Worm (Caenorhabditis elegans) whole organism, midembryonic: ENCODE data around the gene mdt-19.

Source experiments
- T22C8.4 ChIP-seq: fragments of 200-800 bp; sonication (Bioruptor generic); IDR thresholded peaks from 2 replicates; pipeline ENCODE4 v1.3.6; 2022; ENCODE audit warnings: missing genetic modification characterization, missing compliant biosample characterization
- cog-1 ChIP-seq: sonication (generic microtip); optimal IDR thresholded peaks from 2 replicates; lab custom pipeline; 2016; ENCODE audit warnings: missing genetic modification characterization, missing compliant biosample characterization
- flt-1 ChIP-seq: fragments of 200-800 bp; sonication (Bioruptor generic); IDR thresholded peaks from 2 replicates; pipeline ENCODE4 v1.3.6; 2022; ENCODE audit warnings: missing genetic modification characterization, missing compliant biosample characterization
- klf-2 ChIP-seq: fragments of 200-800 bp; sonication (Bioruptor generic); conservative IDR thresholded peaks from 2 replicates; pipeline ENCODE4 v1.3.6; 2022; ENCODE audit warnings: missing genetic modification reagents, missing genetic modification characterization, missing compliant biosample characterization
- med-1 ChIP-seq: sonication (generic microtip); optimal IDR thresholded peaks from 2 replicates; lab custom pipeline; 2017; ENCODE audit warnings: missing genetic modification characterization, mild to moderate bottlenecking, missing compliant biosample characterization, antibody characterized with exemption, missing genetic modification reagents; ENCODE audit not compliant: insufficient read depth
- ref-1 ChIP-seq: fragments of 200-800 bp; sonication (Bioruptor generic); conservative IDR thresholded peaks from 2 replicates; pipeline ENCODE4 v1.3.6; 2022; ENCODE audit warnings: missing genetic modification reagents, missing genetic modification characterization, missing compliant biosample characterization
- tab-1 ChIP-seq: fragments of 200-800 bp; sonication (Bioruptor generic); IDR thresholded peaks from 2 replicates; pipeline ENCODE4 v1.3.6; 2022; ENCODE audit warnings: missing genetic modification characterization, missing compliant biosample characterization
- ztf-23 ChIP-seq: fragments of 200-800 bp; sonication (Bioruptor generic); IDR thresholded peaks from 2 replicates; pipeline ENCODE4 v1.3.6; 2022; ENCODE audit warnings: missing genetic modification reagents, missing genetic modification characterization, missing compliant biosample characterization
- ztf-29 ChIP-seq: fragments of 200-800 bp; sonication (Bioruptor generic); IDR thresholded peaks from 2 replicates; pipeline ENCODE4 v1.3.6; 2022; ENCODE audit warnings: missing genetic modification reagents, missing genetic modification characterization, missing compliant biosample characterization

The mdt-19 gene

DNA sequence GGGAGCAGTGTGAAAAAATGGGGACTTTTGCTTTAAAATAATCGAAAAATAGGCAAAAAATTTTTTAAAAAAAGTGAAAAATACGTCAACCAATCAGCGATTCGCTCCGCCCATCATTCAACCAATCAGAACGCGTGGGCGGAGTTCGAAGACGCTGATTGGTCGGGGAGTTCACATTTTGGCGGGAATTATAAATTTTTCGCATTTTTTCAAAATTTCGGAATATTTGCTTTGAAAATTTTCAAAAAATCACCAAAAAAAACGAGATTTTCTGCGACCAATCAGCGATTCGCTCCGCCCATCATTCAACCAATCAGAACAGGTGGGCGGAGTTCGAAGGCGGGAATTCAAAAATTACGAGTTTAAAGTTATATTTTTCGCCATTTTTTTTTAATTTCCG, 25.4 kb upstream of the mdt-19 start:
- TF ChIP-seq ztf-23 (no peak), klf-2 (GFP tag; lab: Robert Waterston, UW) (no peak)

- TF ChIP-seq tab-1 (GFP tag; lab: Robert Waterston, UW) (no peak), flt-1 (GFP tag; lab: Robert Waterston, UW) (no peak), med-1 (GFP tag; lab: Kevin White, UChicago) (no peak)
Observed at ce11 chrIII:2575635-2576164, 22.2 kb upstream of the mdt-19 start, which contains the start of gene Y54F10AR.1. TSS of gene Y54F10AR.1 (minus strand) at chrIII:2575685.

- TF ChIP-seq klf-2 (GFP tag; lab: Robert Waterston, UW) (no peak), ztf-23 (0 out of 2 replicates have a peak, but pooled peaks have one; percentile 58), tab-1 (GFP tag; lab: Robert Waterston, UW) (peak; percentile 63; the same call in 1 of the 2 replicates), T22C8.4 (GFP tag; lab: Robert Waterston, UW) (peak; percentile 78), flt-1 (GFP tag; lab: Robert Waterston, UW) (peak; percentile 52; the same call in 1 of the 2 replicates), ztf-29 (GFP tag; lab: Robert Waterston, UW) (no peak), med-1 (GFP tag; lab: Kevin White, UChicago) (no peak), ref-1 (GFP tag; lab: Robert Waterston, UW) (no peak), cog-1 (tag; lab: Kevin White, UChicago) (peak; percentile 34)
Observed at ce11 chrIII:2576360-2577259, 21.2 kb upstream of the mdt-19 start.

DNA sequence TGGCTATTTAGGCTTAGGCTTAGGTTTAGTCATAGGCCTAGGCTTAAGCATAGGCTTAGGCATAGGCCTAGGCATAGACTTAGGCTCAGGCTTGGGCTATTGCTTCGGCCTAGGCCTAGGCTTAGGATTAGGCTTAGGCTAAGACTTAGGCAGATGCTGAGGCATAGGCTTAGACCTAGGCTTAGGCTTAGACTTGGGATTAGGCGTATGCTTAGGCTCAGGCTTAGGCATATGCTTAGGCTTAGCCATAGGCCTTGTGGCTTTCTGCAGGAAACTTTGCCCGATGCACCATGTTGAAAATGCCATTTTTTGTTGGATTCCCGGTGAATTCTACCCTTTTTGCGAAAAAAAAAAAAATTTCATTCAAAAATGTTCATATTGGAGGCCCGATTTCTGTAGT, 19.9 kb upstream of the mdt-19 start:
- no peak for TF ChIP-seq tab-1 (GFP tag; lab: Robert Waterston, UW)
- no peak for TF ChIP-seq klf-2 (GFP tag; lab: Robert Waterston, UW)
- TF ChIP-seq ztf-29 (GFP tag; lab: Robert Waterston, UW) = no peak
- TF ChIP-seq cog-1 (tag; lab: Kevin White, UChicago) = no peak
- TF ChIP-seq ztf-23 = no peak
- TF ChIP-seq flt-1 (GFP tag; lab: Robert Waterston, UW) = no peak

DNA sequence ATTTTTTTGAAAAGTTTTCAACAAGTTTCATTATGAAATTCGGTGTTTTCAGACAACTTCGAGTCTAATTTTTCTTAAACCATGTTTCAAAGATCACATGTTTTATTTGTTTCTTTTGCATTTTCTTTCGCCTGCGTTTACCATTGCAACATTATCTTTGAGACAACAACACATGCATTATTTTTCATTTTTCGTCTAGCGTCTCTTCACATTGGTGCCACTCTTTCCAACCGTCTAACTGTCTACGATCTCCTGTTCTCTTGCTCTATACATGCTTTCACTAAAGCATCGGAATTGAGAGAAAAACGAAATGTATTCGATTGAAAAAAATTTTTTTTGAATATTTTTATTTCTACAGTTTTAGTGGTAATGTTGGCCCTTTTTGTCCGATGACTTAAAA, 19.3 kb upstream of the mdt-19 start:
- TF ChIP-seq tab-1 (GFP tag; lab: Robert Waterston, UW) = no peak
- TF ChIP-seq cog-1 (tag; lab: Kevin White, UChicago) = peak; percentile 40

DNA sequence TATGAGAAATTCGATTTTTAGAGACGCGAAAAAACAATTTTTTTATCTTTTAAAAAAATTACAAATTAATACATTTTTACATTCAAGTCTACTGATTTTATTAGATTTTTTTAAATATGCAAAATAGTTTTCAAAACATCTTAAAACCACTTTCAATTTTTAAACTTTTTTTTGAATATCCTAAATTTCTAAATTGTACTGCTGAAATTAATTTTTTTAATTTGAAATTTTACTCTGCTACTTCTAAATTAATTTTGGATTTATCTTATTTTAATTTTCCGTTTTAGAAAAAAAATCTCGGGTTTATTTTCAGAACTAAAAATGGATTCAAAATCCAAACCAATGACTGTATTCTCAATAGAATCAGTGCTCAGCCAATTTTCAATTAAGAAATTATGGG, 18.9 kb upstream of the mdt-19 start, which contains the start of gene Y71H2B.8:
Gene Y71H2B.8 (plus strand): TSS at position 301 of the 400 bp plus-strand sequence.
- TF ChIP-seq med-1 (GFP tag; lab: Kevin White, UChicago) (no peak), klf-2 (GFP tag; lab: Robert Waterston, UW) (no peak)

DNA sequence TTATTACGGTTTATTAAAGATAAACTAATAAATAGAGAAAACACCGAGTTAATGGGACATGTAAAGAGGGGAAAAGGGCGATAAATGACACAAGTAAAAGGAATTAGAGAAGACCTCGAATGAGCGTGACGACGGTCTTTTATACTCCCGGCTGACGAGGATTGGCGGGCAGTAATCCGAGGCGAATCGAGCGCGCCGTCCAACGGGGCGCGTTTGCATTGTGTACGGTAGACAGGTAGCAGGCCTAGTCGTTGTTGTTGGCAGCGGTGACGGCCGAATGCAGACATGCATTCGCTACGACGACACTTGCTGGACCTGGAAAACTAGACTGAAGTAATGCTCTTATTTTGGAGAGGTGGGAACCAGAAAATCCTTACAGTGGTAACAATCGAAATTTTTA, 14.6 kb upstream of the mdt-19 start:
- TF ChIP-seq ztf-29 (GFP tag; lab: Robert Waterston, UW) = 0 out of 2 replicates have a peak, but pooled peaks have one; percentile 34

- no peak for TF ChIP-seq ztf-23
- no peak for TF ChIP-seq ztf-29 (GFP tag; lab: Robert Waterston, UW)
- no peak for TF ChIP-seq T22C8.4 (GFP tag; lab: Robert Waterston, UW)
- TF ChIP-seq med-1 (GFP tag; lab: Kevin White, UChicago) = no peak
- no peak for TF ChIP-seq flt-1 (GFP tag; lab: Robert Waterston, UW)
- no peak for TF ChIP-seq ref-1 (GFP tag; lab: Robert Waterston, UW)
- no peak for TF ChIP-seq tab-1 (GFP tag; lab: Robert Waterston, UW)
- TF ChIP-seq cog-1 (tag; lab: Kevin White, UChicago) = no peak
- TF ChIP-seq klf-2 (GFP tag; lab: Robert Waterston, UW) = no peak
Observed at ce11 chrIII:2586193-2586592, 11.7 kb upstream of the mdt-19 start, which contains the start of gene gpa-17. TSS of gene gpa-17 (plus strand) at chrIII:2586555.

DNA sequence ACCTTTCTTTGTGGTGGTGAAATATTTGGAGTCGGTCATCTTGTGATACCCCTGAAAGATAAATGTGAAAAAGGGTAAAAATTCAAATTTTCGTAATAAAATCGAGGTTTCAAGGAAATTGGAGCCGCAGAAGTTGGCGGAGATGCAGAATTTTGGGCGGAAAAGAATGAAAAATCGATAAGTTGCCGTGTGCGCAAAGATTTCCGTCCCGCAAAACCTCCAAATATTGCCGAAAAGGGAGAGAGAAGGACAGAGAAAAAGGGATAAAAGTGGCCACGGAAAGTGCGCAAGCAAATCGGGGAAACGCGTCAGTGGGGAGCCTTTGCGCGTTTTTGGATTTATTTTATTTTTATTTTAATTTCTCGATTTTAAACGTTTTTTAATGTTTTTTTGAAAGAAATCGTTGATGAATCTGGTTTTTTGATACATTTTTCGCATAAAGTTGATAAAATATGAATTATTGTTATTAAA, 834 bp upstream of the mdt-19 start, which contains the start of gene apb-1:
Gene apb-1 (minus strand): TSS at position 51 of the 471 bp plus-strand sequence.
- TF ChIP-seq T22C8.4 (GFP tag; lab: Robert Waterston, UW) (peak; percentile 83), flt-1 (GFP tag; lab: Robert Waterston, UW) (peak; percentile 80), ztf-29 (GFP tag; lab: Robert Waterston, UW) (peak; percentile 39; the same call in 1 of the 2 replicates), klf-2 (GFP tag; lab: Robert Waterston, UW) (0 out of 2 replicates have a peak, but pooled peaks have one; percentile 34), ref-1 (GFP tag; lab: Robert Waterston, UW) (0 out of 2 replicates have a peak, but pooled peaks have one; percentile 24), ztf-23 (peak; percentile 85), med-1 (GFP tag; lab: Kevin White, UChicago) (peak; percentile 18), tab-1 (GFP tag; lab: Robert Waterston, UW) (peak; percentile 63; the same call in 1 of the 2 replicates), cog-1 (tag; lab: Kevin White, UChicago) (peak; percentile 35)
